Worm (Caenorhabditis elegans): ENCODE data around the gene ZK1320.11.

ZK1320.11 gene

ce11 chrII:9625930-9626329 is 41.5 kb upstream of the ZK1320.11 start:
- TF ChIP-seq ceh-79 (tag; optimal IDR thresholded peaks at IDR 0.05) (no peak), bed-2 (GFP tag; IDR thresholded peaks at IDR 0.05) (no peak), tbp1 (GFP tag; optimal IDR thresholded peaks at IDR 0.05) (no peak), F55B11.4 (tag; optimal IDR thresholded peaks at IDR 0.05; ENCODE audit: borderline replicate concordance, insufficient read depth) (no peak), attf-6 (GFP tag; IDR thresholded peaks at IDR 0.05) (no peak), cebp-1 (GFP tag; IDR thresholded peaks at IDR 0.05) (no peak), cebp-1 (tag; optimal IDR thresholded peaks at IDR 0.05) (no peak), Y53G8AR.9 (GFP tag; conservative IDR thresholded peaks at IDR 0.05) (no peak), ztf-25 (GFP tag; IDR thresholded peaks at IDR 0.05) (no peak), zfh-2 (GFP tag; conservative IDR thresholded peaks at IDR 0.05) (no peak), let-526 (GFP tag; IDR thresholded peaks at IDR 0.05) (no peak), ztf-22 (GFP tag; optimal IDR thresholded peaks at IDR 0.05) (no peak), ztf-18 (tag; optimal IDR thresholded peaks at IDR 0.05) (no peak), nhr-179 (tag; optimal IDR thresholded peaks at IDR 0.05) (no peak)

- peak; percentile 70; the same call in 1 of the 2 replicates for TF ChIP-seq madf-3 (GFP tag; IDR thresholded peaks at IDR 0.05)
- TF ChIP-seq F33H1.4 (GFP tag; IDR thresholded peaks at IDR 0.05): peak; percentile 60
- TF ChIP-seq D2030.7 (GFP tag; IDR thresholded peaks at IDR 0.05): peak; percentile 21; the same call in 1 of the 2 replicates
- TF ChIP-seq hsf-1 (GFP tag; IDR thresholded peaks at IDR 0.05): peak; percentile 95
- TF ChIP-seq madf-6 (GFP tag; IDR thresholded peaks at IDR 0.05): peak; percentile 28
- peak; percentile 33; the same call in 1 of the 2 replicates for TF ChIP-seq dox-1 (GFP tag; IDR thresholded peaks at IDR 0.05)
- TF ChIP-seq aptf-3 (GFP tag; IDR thresholded peaks at IDR 0.05): 0 out of 2 replicates have a peak, but pooled peaks have one; percentile 22
- peak; percentile 14; the same call in 1 of the 2 replicates for TF ChIP-seq egrh-3 (GFP tag; IDR thresholded peaks at IDR 0.05)
These were observed 33.4 kb upstream of the ZK1320.11 start for ce11 chrII:9633956-9634560.

- TF ChIP-seq hlh-12 (tag; optimal IDR thresholded peaks at IDR 0.05): no peak
- TF ChIP-seq F23B12.7 (tag; optimal IDR thresholded peaks at IDR 0.05; ENCODE audit: insufficient read depth): no peak
- no peak for TF ChIP-seq F52B5.7 (tag; optimal IDR thresholded peaks at IDR 0.05)
- no peak for TF ChIP-seq rec-8 (tag; optimal IDR thresholded peaks at IDR 0.05)
- no peak for TF ChIP-seq hmg-1.2 (GFP tag; IDR thresholded peaks at IDR 0.05)
- no peak for TF ChIP-seq efl-1 (GFP tag; optimal IDR thresholded peaks at IDR 0.05)
- no peak for TF ChIP-seq die-1 (tag; optimal IDR thresholded peaks at IDR 0.05)
- TF ChIP-seq ztf-26 (tag; optimal IDR thresholded peaks at IDR 0.05): no peak
- no peak for TF ChIP-seq sdz-38 (tag; optimal IDR thresholded peaks at IDR 0.05)
- no peak for TF ChIP-seq ceh-79 (tag; optimal IDR thresholded peaks at IDR 0.05)
- no peak for TF ChIP-seq nhr-90 (tag; optimal IDR thresholded peaks at IDR 0.05)
- TF ChIP-seq lin-35 (GFP tag; optimal IDR thresholded peaks at IDR 0.05): no peak
- no peak for TF ChIP-seq nfya-2 (GFP tag; IDR thresholded peaks at IDR 0.05)
- no peak for TF ChIP-seq madf-6 (GFP tag; IDR thresholded peaks at IDR 0.05)
- TF ChIP-seq tlf-1 (GFP tag; optimal IDR thresholded peaks at IDR 0.05): no peak
- TF ChIP-seq nhr-179 (tag; optimal IDR thresholded peaks at IDR 0.05): no peak
- TF ChIP-seq ztf-28 (GFP tag; IDR thresholded peaks at IDR 0.05): no peak
- no peak for TF ChIP-seq Y79H2A.3 (GFP tag; conservative IDR thresholded peaks at IDR 0.05)
These were observed 31.1 kb upstream of the ZK1320.11 start, which contains the start of gene ZK1307.7 for ce11 chrII:9636300-9636699. Gene ZK1307.7, plus strand, starts transcription at chrII:9636600.
